Fruit fly (Drosophila melanogaster) whole organism, embryonic: Measurements from ENCODE around the gene CG14965.

Source experiments
- B-H2 ChIP-seq: fragments of 200-800 bp; sonication (Bioruptor generic); optimal IDR thresholded peaks from 2 replicates; lab custom pipeline; 2018; ENCODE audit warnings: missing biosample characterization, mild to moderate bottlenecking, missing genetic modification characterization
- Bgb ChIP-seq: fragments of 200-800 bp; sonication (Bioruptor generic); IDR thresholded peaks from 2 replicates; pipeline ENCODE4 v1.3.6; 2022; ENCODE audit warnings: missing biosample characterization, missing genetic modification characterization; ENCODE audit not compliant: partially characterized antibody
- CG10366 ChIP-seq: fragments of 200-800 bp; sonication (Bioruptor generic); IDR thresholded peaks from 2 replicates; pipeline ENCODE4 v1.3.6; 2022; ENCODE audit warnings: missing biosample characterization, missing genetic modification characterization
- CG12104 ChIP-seq: fragments of 200-800 bp; sonication (Bioruptor generic); optimal IDR thresholded peaks from 3 replicates; lab custom pipeline; 2016; ENCODE audit warnings: missing biosample characterization, missing genetic modification characterization
- CG12155 ChIP-seq: fragments of 200-800 bp; sonication (Bioruptor generic); optimal IDR thresholded peaks from 3 replicates; lab custom pipeline; 2016; ENCODE audit warnings: missing biosample characterization, missing genetic modification characterization
- CG12391 ChIP-seq: fragments of 200-800 bp; sonication (Bioruptor generic); optimal IDR thresholded peaks from 3 replicates; lab custom pipeline; 2018; ENCODE audit warnings: missing biosample characterization, mild to moderate bottlenecking, missing genetic modification characterization, moderate library complexity
- CG15514 ChIP-seq: fragments of 200-800 bp; sonication (Bioruptor generic); optimal IDR thresholded peaks from 3 replicates; lab custom pipeline; 2017; ENCODE audit warnings: missing biosample characterization, missing genetic modification characterization, mild to moderate bottlenecking, moderate library complexity, missing genetic modification reagents
- CG16863 ChIP-seq: fragments of 200-800 bp; sonication (Bioruptor generic); optimal IDR thresholded peaks from 3 replicates; lab custom pipeline; 2016; ENCODE audit warnings: missing biosample characterization, missing genetic modification characterization
- CG17802 ChIP-seq: fragments of 200-800 bp; sonication (Bioruptor generic); optimal IDR thresholded peaks from 2 replicates; lab custom pipeline; 2018; ENCODE audit warnings: missing biosample characterization, mild to moderate bottlenecking, missing genetic modification characterization, moderate library complexity
- CG2120 ChIP-seq: fragments of 200-800 bp; sonication (Bioruptor generic); optimal IDR thresholded peaks from 3 replicates; lab custom pipeline; 2016; ENCODE audit warnings: missing biosample characterization, missing genetic modification characterization
- CG2875 ChIP-seq: fragments of 200-800 bp; sonication (Bioruptor generic); optimal IDR thresholded peaks from 2 replicates; lab custom pipeline; 2017; ENCODE audit warnings: missing biosample characterization, mild to moderate bottlenecking, missing genetic modification characterization, missing genetic modification reagents
- CG32532 ChIP-seq: fragments of 200-800 bp; sonication (Bioruptor generic); IDR thresholded peaks from 2 replicates; pipeline ENCODE4 v1.3.6; 2022; ENCODE audit warnings: missing biosample characterization, missing genetic modification characterization
- CG3407 ChIP-seq: fragments of 200-800 bp; sonication (Bioruptor generic); optimal IDR thresholded peaks from 2 replicates; lab custom pipeline; 2018; ENCODE audit warnings: missing biosample characterization, mild to moderate bottlenecking, missing genetic modification characterization
- CG34224 ChIP-seq: fragments of 200-800 bp; sonication (Bioruptor generic); IDR thresholded peaks from 3 replicates; pipeline ENCODE4 v1.3.6; 2022; ENCODE audit warnings: missing biosample characterization, missing genetic modification characterization; ENCODE audit not compliant: partially characterized antibody
- CG6272 ChIP-seq: fragments of 200-800 bp; sonication (Bioruptor generic); IDR thresholded peaks from 2 replicates; pipeline ENCODE4 v1.3.6; 2022; ENCODE audit warnings: missing biosample characterization, missing genetic modification characterization
- CG8089 ChIP-seq: fragments of 200-800 bp; sonication (Bioruptor generic); optimal IDR thresholded peaks from 3 replicates; lab custom pipeline; 2016; ENCODE audit warnings: missing biosample characterization, missing genetic modification characterization
- CG8924 ChIP-seq: fragments of 200-800 bp; optimal IDR thresholded peaks from 3 replicates; lab custom pipeline; 2019; ENCODE audit warnings: missing biosample characterization, mild to moderate bottlenecking, missing genetic modification characterization, moderate library complexity
- CG9609 ChIP-seq: fragments of 200-800 bp; sonication (Bioruptor generic); optimal IDR thresholded peaks from 3 replicates; lab custom pipeline; 2016; ENCODE audit warnings: missing biosample characterization, missing genetic modification characterization
- CG9797 ChIP-seq: fragments of 200-800 bp; sonication (Bioruptor generic); optimal IDR thresholded peaks from 3 replicates; lab custom pipeline; 2018; ENCODE audit warnings: missing biosample characterization, mild to moderate bottlenecking, missing genetic modification characterization
- CkIIα-i1 ChIP-seq: fragments of 200-800 bp; sonication (Bioruptor generic); IDR thresholded peaks from 2 replicates; pipeline ENCODE4 v1.3.6; 2022; ENCODE audit warnings: missing biosample characterization, missing genetic modification characterization
- D ChIP-seq, 2 experiments: fragments of 200-800 bp in 1 of 2; fragments of >200 bp in 1 of 2; sonication (Bioruptor generic) in 1 of 2; optimal IDR thresholded peaks; 2 replicates in 1 of 2; 3 replicates in 1 of 2; lab custom pipeline; 2017; ENCODE audit warnings: mild to moderate bottlenecking in 1 of 2, missing biosample characterization in 1 of 2, missing genetic modification characterization in 1 of 2, missing genetic modification reagents in 1 of 2
- Dek ChIP-seq: fragments of 200-800 bp; sonication (Bioruptor generic); optimal IDR thresholded peaks from 3 replicates; lab custom pipeline; 2019; ENCODE audit warnings: missing biosample characterization, mild to moderate bottlenecking, missing genetic modification characterization, moderate library complexity
- Hand ChIP-seq: fragments of 200-800 bp; sonication (Bioruptor generic); optimal IDR thresholded peaks from 2 replicates; lab custom pipeline; 2017; ENCODE audit warnings: mild to moderate bottlenecking, missing biosample characterization, missing genetic modification reagents, missing genetic modification characterization
- HmgD ChIP-seq: fragments of 200-800 bp; sonication (Bioruptor generic); optimal IDR thresholded peaks from 3 replicates; lab custom pipeline; 2016; ENCODE audit warnings: missing biosample characterization, missing genetic modification characterization
- Hmr ChIP-seq: fragments of 200-800 bp; sonication (Bioruptor generic); optimal IDR thresholded peaks from 3 replicates; lab custom pipeline; 2017; ENCODE audit warnings: mild to moderate bottlenecking, missing biosample characterization, missing genetic modification reagents, missing genetic modification characterization
- Lim3 ChIP-seq: fragments of 200-800 bp; sonication (Bioruptor generic); IDR thresholded peaks from 2 replicates; pipeline ENCODE4 v1.3.6; 2022; ENCODE audit warnings: missing biosample characterization, missing genetic modification characterization
- Meics ChIP-seq: fragments of 200-800 bp; sonication (Bioruptor generic); optimal IDR thresholded peaks from 2 replicates; lab custom pipeline; 2017; ENCODE audit warnings: missing biosample characterization, mild to moderate bottlenecking, missing genetic modification characterization
- NC2α ChIP-seq: fragments of 200-800 bp; sonication (Bioruptor generic); optimal IDR thresholded peaks from 2 replicates; lab custom pipeline; 2016; ENCODE audit warnings: missing biosample characterization, missing genetic modification characterization
- Oaz ChIP-seq: fragments of 200-800 bp; sonication (Bioruptor generic); IDR thresholded peaks from 2 replicates; pipeline ENCODE4 v1.3.6; 2022; ENCODE audit warnings: missing biosample characterization, missing genetic modification characterization
- Xrp1 ChIP-seq: fragments of 200-800 bp; sonication (Bioruptor generic); IDR thresholded peaks from 2 replicates; pipeline ENCODE4 v1.3.6; 2022; ENCODE audit warnings: missing biosample characterization, missing genetic modification characterization
- ac ChIP-seq: fragments of 200-800 bp; sonication (Bioruptor generic); optimal IDR thresholded peaks from 3 replicates; lab custom pipeline; 2017; ENCODE audit warnings: missing biosample characterization, mild to moderate bottlenecking, missing genetic modification characterization
- btn ChIP-seq: fragments of 200-800 bp; sonication (Bioruptor generic); optimal IDR thresholded peaks from 2 replicates; lab custom pipeline; 2016; ENCODE audit warnings: missing biosample characterization, missing genetic modification characterization
- cad ChIP-seq: fragments of >200 bp; optimal IDR thresholded peaks from 2 replicates; lab custom pipeline; 2017; ENCODE audit warnings: missing biosample characterization, missing genetic modification characterization
- ci ChIP-seq: fragments of 200-800 bp; sonication (Bioruptor generic); IDR thresholded peaks from 3 replicates; pipeline ENCODE4 v1.3.6; 2022; ENCODE audit warnings: missing biosample characterization, missing genetic modification characterization
- croc ChIP-seq: fragments of 200-800 bp; sonication (Bioruptor generic); conservative IDR thresholded peaks from 3 replicates; pipeline ENCODE4 v1.3.6; 2022; ENCODE audit warnings: missing biosample characterization, missing genetic modification characterization
- ewg ChIP-seq: fragments of 200-800 bp; sonication (Bioruptor generic); optimal IDR thresholded peaks from 3 replicates; lab custom pipeline; 2017; ENCODE audit warnings: mild to moderate bottlenecking, missing biosample characterization, missing genetic modification reagents, missing genetic modification characterization
- eyg ChIP-seq: fragments of 200-800 bp; sonication (Bioruptor generic); optimal IDR thresholded peaks from 3 replicates; lab custom pipeline; 2016; ENCODE audit warnings: missing biosample characterization, missing genetic modification characterization
- fru ChIP-seq: fragments of >200 bp; optimal IDR thresholded peaks from 2 replicates; lab custom pipeline; 2017
- h ChIP-seq: fragments of >200 bp; optimal IDR thresholded peaks from 2 replicates; lab custom pipeline; 2017
- hbn ChIP-seq: fragments of 200-800 bp; sonication (Bioruptor generic); IDR thresholded peaks from 2 replicates; pipeline ENCODE4 v1.3.6; 2022; ENCODE audit warnings: missing biosample characterization, missing genetic modification characterization; ENCODE audit not compliant: partially characterized antibody
- jing ChIP-seq: fragments of 200-800 bp; sonication (Bioruptor generic); optimal IDR thresholded peaks from 2 replicates; lab custom pipeline; 2018; ENCODE audit warnings: missing biosample characterization, mild to moderate bottlenecking, missing genetic modification characterization
- kni ChIP-seq: fragments of 200-800 bp; sonication (Bioruptor generic); optimal IDR thresholded peaks from 3 replicates; lab custom pipeline; 2017; ENCODE audit warnings: mild to moderate bottlenecking, missing biosample characterization, missing genetic modification reagents, missing genetic modification characterization
- repo ChIP-seq: fragments of 200-800 bp; sonication (Bioruptor generic); optimal IDR thresholded peaks from 2 replicates; lab custom pipeline; 2016; ENCODE audit warnings: missing biosample characterization, missing genetic modification characterization
- run ChIP-seq: fragments of 200-800 bp; sonication (Bioruptor generic); optimal IDR thresholded peaks from 3 replicates; lab custom pipeline; 2018; ENCODE audit warnings: missing biosample characterization, mild to moderate bottlenecking, missing genetic modification characterization
- sd ChIP-seq: fragments of 200-800 bp; sonication (Bioruptor generic); optimal IDR thresholded peaks from 3 replicates; lab custom pipeline; 2018; ENCODE audit warnings: missing biosample characterization, mild to moderate bottlenecking, missing genetic modification characterization, moderate library complexity
- seq ChIP-seq: fragments of 200-800 bp; sonication (Bioruptor generic); IDR thresholded peaks from 2 replicates; pipeline ENCODE4 v1.3.6; 2022; ENCODE audit warnings: missing biosample characterization, missing genetic modification characterization
- so ChIP-seq: fragments of 200-800 bp; sonication (Bioruptor generic); IDR thresholded peaks from 3 replicates; pipeline ENCODE4 v1.3.6; 2022; ENCODE audit warnings: missing biosample characterization, missing genetic modification characterization
- tll ChIP-seq, 2 experiments: fragments of 200-800 bp in 1 of 2; fragments of >200 bp in 1 of 2; sonication (Bioruptor generic) in 1 of 2; optimal IDR thresholded peaks; 2 replicates each; lab custom pipeline; 2017 to 2019; ENCODE audit warnings: missing biosample characterization in 2 of 2, missing genetic modification characterization in 2 of 2, mild to moderate bottlenecking in 1 of 2, moderate library complexity in 1 of 2
- zf30C ChIP-seq: fragments of 200-800 bp; sonication (Bioruptor generic); optimal IDR thresholded peaks from 3 replicates; lab custom pipeline; 2018; ENCODE audit warnings: missing biosample characterization, mild to moderate bottlenecking, missing genetic modification characterization

CG14965 gene

dm6 chr3L:3222643-3223389 is 30.5 kb upstream of the CG14965 start, which contains the start of the genes RpL28 and eIF1 (continued):
- peak; percentile 96 for TF ChIP-seq Hmr (GFP tag; lab: Kevin White, UChicago)
- peak; percentile 76 for TF ChIP-seq Dek (tag; lab: Kevin White, UChicago)
- peak; percentile 92 for TF ChIP-seq CG3407
- peak; percentile 87 for TF ChIP-seq eyg (GFP tag; lab: Kevin White, UChicago)
- TF ChIP-seq Bgb (GFP tag; lab: Robert Waterston, UW), result peak; percentile 76
- peak; percentile 92 for TF ChIP-seq CG12391
- TF ChIP-seq CG2120 (GFP tag; lab: Kevin White, UChicago), result peak; percentile 77
- peak; percentile 64 for TF ChIP-seq hbn
- TF ChIP-seq jing, result no peak
- TF ChIP-seq Lim3 (GFP tag; lab: Robert Waterston, UW), result no peak
- no peak for TF ChIP-seq h
- TF ChIP-seq D (optimal IDR thresholded peaks at IDR 0.05; lab: Kevin White, UChicago), result no peak
- TF ChIP-seq D (GFP tag; optimal IDR thresholded peaks at IDR 0.05; lab: Kevin White, UChicago), result peak; percentile 90
- TF ChIP-seq CG16863 (GFP tag; lab: Kevin White, UChicago), result peak; percentile 83
- peak; percentile 84 for TF ChIP-seq ewg (GFP tag; lab: Kevin White, UChicago)
- peak; percentile 78 for TF ChIP-seq so (GFP tag; lab: Robert Waterston, UW)
- TF ChIP-seq tll (GFP tag; optimal IDR thresholded peaks at IDR 0.05; lab: Kevin White, UChicago), result peak in 1 of 2 experiments; percentile 42
- TF ChIP-seq croc (GFP tag; lab: Robert Waterston, UW), result peak; percentile 59; the same call in 2 of the 3 replicates
- peak; percentile 88 for TF ChIP-seq ac
- peak; percentile 39; the same call in 1 of the 2 replicates for TF ChIP-seq Xrp1 (GFP tag; lab: Robert Waterston, UW)
- peak; percentile 79 for TF ChIP-seq btn (GFP tag; lab: Kevin White, UChicago)
- TF ChIP-seq NC2α (GFP tag; lab: Kevin White, UChicago), result peak; percentile 83
- peak; percentile 80 for TF ChIP-seq Oaz (GFP tag; lab: Robert Waterston, UW)
- peak; percentile 94 for TF ChIP-seq kni (GFP tag; lab: Kevin White, UChicago)
- peak; percentile 93 for TF ChIP-seq CG8089 (GFP tag; lab: Kevin White, UChicago)
- peak; percentile 96 for TF ChIP-seq Meics (GFP tag; lab: Kevin White, UChicago)
- TF ChIP-seq sd (tag; lab: Kevin White, UChicago), result no peak
- TF ChIP-seq CG2875 (GFP tag; lab: Kevin White, UChicago), result peak; percentile 88
- TF ChIP-seq CG32532 (GFP tag; lab: Robert Waterston, UW), result peak; percentile 81
- TF ChIP-seq CG12104 (GFP tag; lab: Kevin White, UChicago), result peak; percentile 96
- peak; percentile 69; the same call in 2 of the 3 replicates for TF ChIP-seq CG34224 (GFP tag; lab: Robert Waterston, UW)
- TF ChIP-seq CG6272 (GFP tag; lab: Robert Waterston, UW), result peak; percentile 76
- TF ChIP-seq CG9609, result peak; percentile 89
- peak; percentile 71 for TF ChIP-seq CG9797 (GFP tag; lab: Kevin White, UChicago)
- peak; percentile 87 for TF ChIP-seq HmgD (GFP tag; lab: Kevin White, UChicago)
- peak; percentile 81 for TF ChIP-seq CG8924 (tag; lab: Kevin White, UChicago)
- TF ChIP-seq ci, result peak; percentile 97
- peak; percentile 87 for TF ChIP-seq CG10366 (GFP tag; lab: Robert Waterston, UW)
- no peak for TF ChIP-seq fru (lab: Kevin White, UChicago)
- peak; percentile 66 for TF ChIP-seq zf30C (GFP tag; lab: Kevin White, UChicago)
- peak; percentile 92 for TF ChIP-seq repo (GFP tag; lab: Kevin White, UChicago)
- peak; percentile 83 for TF ChIP-seq CG12155 (GFP tag; lab: Kevin White, UChicago)
- peak; percentile 33; the same call in 1 of the 2 replicates for TF ChIP-seq CkIIα-i1
- peak; percentile 81 for TF ChIP-seq Hand
- peak; percentile 92 for TF ChIP-seq CG15514 (GFP tag; lab: Kevin White, UChicago)
- TF ChIP-seq CG17802 (tag; lab: Kevin White, UChicago), result peak; percentile 89
- no peak for TF ChIP-seq cad
- TF ChIP-seq seq (GFP tag; lab: Robert Waterston, UW), result peak; percentile 61; the same call in 1 of the 2 replicates
- peak; percentile 54 for TF ChIP-seq run (tag; lab: Kevin White, UChicago)
- peak; percentile 97 for TF ChIP-seq B-H2 (GFP tag; lab: Kevin White, UChicago)
